Fruit fly (Drosophila melanogaster) whole organism, embryonic: ENCODE measurements around the gene SCAR.

Source experiments
- B-H1 ChIP-seq: fragments of 200-800 bp; sonication (Bioruptor generic); IDR thresholded peaks from 3 replicates; pipeline ENCODE4 v1.3.6; 2022; ENCODE audit warnings: missing biosample characterization, missing genetic modification characterization
- CG10366 ChIP-seq: fragments of 200-800 bp; sonication (Bioruptor generic); IDR thresholded peaks from 2 replicates; pipeline ENCODE4 v1.3.6; 2022; ENCODE audit warnings: missing biosample characterization, missing genetic modification characterization
- CG10979 ChIP-seq: fragments of 200-800 bp; sonication (Bioruptor generic); optimal IDR thresholded peaks from 2 replicates; lab custom pipeline; 2018; ENCODE audit warnings: missing biosample characterization, mild to moderate bottlenecking, missing genetic modification characterization, moderate library complexity
- CG11696 ChIP-seq: fragments of 200-800 bp; sonication (Bioruptor generic); IDR thresholded peaks from 2 replicates; pipeline ENCODE4 v1.3.6; 2022; ENCODE audit warnings: missing biosample characterization, missing genetic modification characterization
- CG12219 ChIP-seq: fragments of 200-800 bp; sonication (Bioruptor generic); optimal IDR thresholded peaks from 3 replicates; lab custom pipeline; 2018; ENCODE audit warnings: missing biosample characterization, mild to moderate bottlenecking, missing genetic modification characterization
- CG14441 ChIP-seq: fragments of 200-800 bp; sonication (Bioruptor generic); IDR thresholded peaks from 2 replicates; pipeline ENCODE4 v1.3.6; 2022; ENCODE audit warnings: missing biosample characterization, missing genetic modification characterization
- CG17361 ChIP-seq: fragments of 200-800 bp; sonication (Bioruptor generic); IDR thresholded peaks from 3 replicates; pipeline ENCODE4 v1.3.6; 2022; ENCODE audit warnings: missing biosample characterization, missing genetic modification characterization
- CG17829 ChIP-seq: fragments of 200-800 bp; optimal IDR thresholded peaks from 2 replicates; lab custom pipeline; 2019; ENCODE audit warnings: missing biosample characterization, mild to moderate bottlenecking, missing genetic modification characterization, moderate library complexity
- CG18764 ChIP-seq: fragments of 200-800 bp; sonication (Bioruptor generic); optimal IDR thresholded peaks from 3 replicates; lab custom pipeline; 2016; ENCODE audit warnings: missing biosample characterization, missing genetic modification characterization
- CG30403 ChIP-seq: fragments of 200-800 bp; sonication (Bioruptor generic); optimal IDR thresholded peaks from 3 replicates; lab custom pipeline; 2016; ENCODE audit warnings: missing biosample characterization, missing genetic modification characterization
- CG32772 ChIP-seq: fragments of 200-800 bp; sonication (Bioruptor generic); IDR thresholded peaks from 2 replicates; pipeline ENCODE4 v1.3.6; 2022; ENCODE audit warnings: missing biosample characterization, missing genetic modification characterization
- CG43689 ChIP-seq: fragments of 200-800 bp; sonication (Bioruptor generic); IDR thresholded peaks from 2 replicates; pipeline ENCODE4 v1.3.6; 2022; ENCODE audit warnings: missing biosample characterization, missing genetic modification characterization
- CG5245 ChIP-seq: fragments of 200-800 bp; sonication (Bioruptor generic); optimal IDR thresholded peaks from 3 replicates; lab custom pipeline; 2016; ENCODE audit warnings: missing biosample characterization, missing genetic modification characterization
- CG7556 ChIP-seq: fragments of 200-800 bp; sonication (Bioruptor generic); optimal IDR thresholded peaks from 2 replicates; lab custom pipeline; 2017; ENCODE audit warnings: missing biosample characterization, mild to moderate bottlenecking, missing genetic modification characterization
- CG7987 ChIP-seq: fragments of 200-800 bp; sonication (Bioruptor generic); optimal IDR thresholded peaks from 2 replicates; lab custom pipeline; 2018; ENCODE audit warnings: missing biosample characterization, mild to moderate bottlenecking, missing genetic modification characterization, moderate library complexity
- CG8281 ChIP-seq: fragments of 200-800 bp; sonication (Bioruptor generic); optimal IDR thresholded peaks from 2 replicates; lab custom pipeline; 2018; ENCODE audit warnings: missing biosample characterization, mild to moderate bottlenecking, missing genetic modification characterization, moderate library complexity
- CG8290 ChIP-seq, 3 experiments: fragments of 200-800 bp; sonication (Bioruptor generic); optimal IDR thresholded peaks; 2 replicates each; lab custom pipeline; 2016 to 2019; ENCODE audit warnings: missing biosample characterization in 3 of 3, missing genetic modification characterization in 3 of 3, mild to moderate bottlenecking in 2 of 3, moderate library complexity in 1 of 3
- CG9215 ChIP-seq: fragments of 200-800 bp; sonication (Bioruptor generic); IDR thresholded peaks from 2 replicates; pipeline ENCODE4 v1.3.6; 2022; ENCODE audit warnings: missing biosample characterization, missing genetic modification characterization
- CG9727 ChIP-seq: fragments of 200-800 bp; sonication (Bioruptor generic); optimal IDR thresholded peaks from 3 replicates; lab custom pipeline; 2017; ENCODE audit warnings: missing biosample characterization, mild to moderate bottlenecking, missing genetic modification characterization
- CG9817 ChIP-seq: fragments of 200-800 bp; sonication (Bioruptor generic); optimal IDR thresholded peaks from 2 replicates; lab custom pipeline; 2018; ENCODE audit warnings: missing biosample characterization, mild to moderate bottlenecking, missing genetic modification characterization, moderate library complexity
- E2f1 ChIP-seq: fragments of 200-800 bp; sonication (Bioruptor generic); IDR thresholded peaks from 2 replicates; pipeline ENCODE4 v1.3.6; 2022; ENCODE audit warnings: missing biosample characterization, missing genetic modification characterization
- Ets97D ChIP-seq: fragments of 200-800 bp; sonication (Bioruptor generic); optimal IDR thresholded peaks from 3 replicates; lab custom pipeline; 2016; ENCODE audit warnings: missing biosample characterization, missing genetic modification characterization
- Fer1 ChIP-seq: fragments of 200-800 bp; sonication (Bioruptor generic); optimal IDR thresholded peaks from 2 replicates; lab custom pipeline; 2017; ENCODE audit warnings: missing biosample characterization, mild to moderate bottlenecking, missing genetic modification characterization
- Gug ChIP-seq: fragments of 200-800 bp; sonication (Bioruptor generic); IDR thresholded peaks from 4 replicates; pipeline ENCODE4 v1.3.6; 2022; ENCODE audit warnings: missing biosample characterization, missing genetic modification characterization
- HHEX ChIP-seq: fragments of 200-800 bp; sonication (Bioruptor generic); optimal IDR thresholded peaks from 3 replicates; lab custom pipeline; 2017; ENCODE audit warnings: missing biosample characterization, mild to moderate bottlenecking, missing genetic modification characterization, missing genetic modification reagents
- MTF-1 ChIP-seq: fragments of 200-800 bp; sonication (Bioruptor generic); optimal IDR thresholded peaks from 2 replicates; lab custom pipeline; 2018; ENCODE audit warnings: missing biosample characterization, mild to moderate bottlenecking, missing genetic modification characterization, borderline replicate concordance
- Med ChIP-seq: fragments of 200-800 bp; sonication (Bioruptor generic); peaks from one replicate; lab custom pipeline; 2016; ENCODE audit warnings: missing biosample characterization, missing genetic modification characterization, mild to moderate bottlenecking, inconsistent platforms, moderate library complexity
- Meics ChIP-seq: fragments of 200-800 bp; sonication (Bioruptor generic); optimal IDR thresholded peaks from 2 replicates; lab custom pipeline; 2017; ENCODE audit warnings: missing biosample characterization, mild to moderate bottlenecking, missing genetic modification characterization
- Pdp1 ChIP-seq, 2 experiments: fragments of 200-800 bp; sonication (Bioruptor generic); optimal IDR thresholded peaks; 3 replicates each; lab custom pipeline; 2016; ENCODE audit warnings: missing biosample characterization in 2 of 2, missing genetic modification characterization in 2 of 2, mild to moderate bottlenecking in 1 of 2, moderate library complexity in 1 of 2
- Tbp ChIP-seq: fragments of >200 bp; optimal IDR thresholded peaks from 2 replicates; lab custom pipeline; 2018; ENCODE audit warnings: missing biosample characterization, missing genetic modification characterization
- ase ChIP-seq: fragments of 200-800 bp; sonication (Bioruptor generic); IDR thresholded peaks from 3 replicates; pipeline ENCODE4 v1.3.6; 2022; ENCODE audit warnings: missing biosample characterization, missing genetic modification characterization
- bcd ChIP-seq: fragments of 200-800 bp; sonication (Bioruptor generic); optimal IDR thresholded peaks from 2 replicates; lab custom pipeline; 2017; ENCODE audit warnings: missing biosample characterization, mild to moderate bottlenecking, missing genetic modification characterization
- bsh ChIP-seq, 2 experiments: fragments of 200-800 bp; sonication (Bioruptor generic); optimal IDR thresholded peaks; 2 replicates each; lab custom pipeline; 2017 to 2018; ENCODE audit warnings: mild to moderate bottlenecking in 2 of 2, missing biosample characterization in 2 of 2, missing genetic modification characterization in 2 of 2, moderate library complexity in 1 of 2
- croc ChIP-seq: fragments of 200-800 bp; sonication (Bioruptor generic); conservative IDR thresholded peaks from 3 replicates; pipeline ENCODE4 v1.3.6; 2022; ENCODE audit warnings: missing biosample characterization, missing genetic modification characterization
- fru ChIP-seq: fragments of >200 bp; optimal IDR thresholded peaks from 2 replicates; lab custom pipeline; 2017
- gro ChIP-seq: fragments of 200-800 bp; sonication (Bioruptor generic); optimal IDR thresholded peaks from 2 replicates; lab custom pipeline; 2016; ENCODE audit warnings: missing biosample characterization, missing genetic modification characterization
- hkb ChIP-seq, 2 experiments: fragments of 200-800 bp in 1 of 2; fragments of >200 bp in 1 of 2; sonication (Bioruptor generic) in 1 of 2; IDR thresholded peaks in 1 of 2; optimal IDR thresholded peaks in 1 of 2; 2 replicates each; pipeline versions ENCODE4 v1.3.6 to Lab custom; 2017 to 2022; ENCODE audit warnings: missing biosample characterization in 1 of 2, missing genetic modification characterization in 1 of 2
- ind ChIP-seq: fragments of 200-800 bp; sonication (Bioruptor generic); optimal IDR thresholded peaks from 3 replicates; lab custom pipeline; 2016; ENCODE audit warnings: missing biosample characterization, missing genetic modification characterization
- jing ChIP-seq: fragments of 200-800 bp; sonication (Bioruptor generic); optimal IDR thresholded peaks from 2 replicates; lab custom pipeline; 2018; ENCODE audit warnings: missing biosample characterization, mild to moderate bottlenecking, missing genetic modification characterization
- lbe ChIP-seq: fragments of 200-800 bp; sonication (Bioruptor generic); optimal IDR thresholded peaks from 2 replicates; lab custom pipeline; 2016; ENCODE audit warnings: missing biosample characterization, mild to moderate bottlenecking, missing genetic modification characterization
- lilli ChIP-seq: fragments of 200-800 bp; sonication (Bioruptor generic); optimal IDR thresholded peaks from 3 replicates; lab custom pipeline; 2016; ENCODE audit warnings: missing biosample characterization, missing genetic modification characterization
- pan ChIP-seq, 4 experiments: fragments of >200 bp in 3 of 4; fragments of 200-800 bp in 1 of 4; sonication (Bioruptor generic) in 1 of 4; optimal IDR thresholded peaks in 3 of 4; IDR thresholded peaks in 1 of 4; 2 replicates each; pipeline versions ENCODE4 v1.3.6 to Lab custom; 2017 to 2022; ENCODE audit warnings: missing biosample characterization in 2 of 4, missing genetic modification characterization in 2 of 4, mixed read lengths in 1 of 4
- peb ChIP-seq: fragments of 200-800 bp; sonication (Bioruptor generic); IDR thresholded peaks from 2 replicates; pipeline ENCODE4 v1.3.6; 2022; ENCODE audit warnings: missing biosample characterization, missing genetic modification characterization
- pros ChIP-seq: fragments of 200-800 bp; sonication (Bioruptor generic); optimal IDR thresholded peaks from 3 replicates; lab custom pipeline; 2019; ENCODE audit warnings: missing biosample characterization, mild to moderate bottlenecking, missing genetic modification characterization, moderate library complexity
- run ChIP-seq: fragments of 200-800 bp; sonication (Bioruptor generic); optimal IDR thresholded peaks from 3 replicates; lab custom pipeline; 2018; ENCODE audit warnings: missing biosample characterization, mild to moderate bottlenecking, missing genetic modification characterization
- stc ChIP-seq: fragments of 200-800 bp; sonication (Bioruptor generic); IDR thresholded peaks from 2 replicates; pipeline ENCODE4 v1.3.6; 2022; ENCODE audit warnings: missing biosample characterization, missing genetic modification characterization
- tin ChIP-seq: fragments of 200-800 bp; sonication (Bioruptor generic); optimal IDR thresholded peaks from 3 replicates; lab custom pipeline; 2016; ENCODE audit warnings: missing biosample characterization, missing genetic modification characterization
- trh ChIP-seq: fragments of 200-800 bp; sonication (Bioruptor generic); optimal IDR thresholded peaks from 2 replicates; lab custom pipeline; 2016; ENCODE audit warnings: missing biosample characterization, missing genetic modification characterization
- zf30C ChIP-seq: fragments of 200-800 bp; sonication (Bioruptor generic); optimal IDR thresholded peaks from 3 replicates; lab custom pipeline; 2018; ENCODE audit warnings: missing biosample characterization, mild to moderate bottlenecking, missing genetic modification characterization

SCAR gene

dm6 chr2L:10986138-10986537, 9.6 kb downstream of the SCAR start (continued):
- peak; percentile 46 for TF ChIP-seq CG9727
- no peak for TF ChIP-seq jing (GFP tag; lab: Kevin White, UChicago)
- peak; percentile 16 for TF ChIP-seq Ets97D (GFP tag; lab: Kevin White, UChicago)
- TF ChIP-seq CG8281, result peak; percentile 7
- peak; percentile 17 for TF ChIP-seq HHEX (GFP tag; lab: Kevin White, UChicago)
- TF ChIP-seq peb (GFP tag; lab: Robert Waterston, UW), result peak; percentile 36; the same call in 1 of the 2 replicates
- peak; percentile 49 for TF ChIP-seq zf30C (GFP tag; lab: Kevin White, UChicago)
- TF ChIP-seq hkb (optimal IDR thresholded peaks at IDR 0.05; lab: Kevin White, UChicago), result no peak
- peak; percentile 82 for TF ChIP-seq hkb (GFP tag; IDR thresholded peaks at IDR 0.05; lab: Robert Waterston, UW)
- no peak for TF ChIP-seq Tbp (GFP tag; lab: Kevin White, UChicago)
- TF ChIP-seq CG18764, result peak; percentile 39
- TF ChIP-seq CG17829 (tag; lab: Kevin White, UChicago), result peak; percentile 67
- TF ChIP-seq CG17361 (GFP tag; lab: Robert Waterston, UW), result peak; percentile 59; the same call in 2 of the 3 replicates
- TF ChIP-seq CG32772, result peak; percentile 63; the same call in 1 of the 2 replicates
- no peak for TF ChIP-seq CG12219 (GFP tag; lab: Kevin White, UChicago)
- TF ChIP-seq Pdp1 (GFP tag; optimal IDR thresholded peaks at IDR 0.05; lab: Kevin White, UChicago), result peak in 1 of 2 experiments; percentile 19
- no peak for TF ChIP-seq trh (GFP tag; lab: Kevin White, UChicago)
- peak; percentile 61; the same call in 2 of the 3 replicates for TF ChIP-seq ase (GFP tag; lab: Robert Waterston, UW)
- no peak for TF ChIP-seq CG7556 (GFP tag; lab: Kevin White, UChicago)
- peak in 1 of 2 experiments; percentile 31 for TF ChIP-seq bsh (GFP tag; optimal IDR thresholded peaks at IDR 0.05; lab: Kevin White, UChicago)
- TF ChIP-seq fru (lab: Kevin White, UChicago), result no peak
- no peak for TF ChIP-seq run (tag; lab: Kevin White, UChicago)
- no peak for TF ChIP-seq pan (optimal IDR thresholded peaks at IDR 0.05; lab: Kevin White, UChicago)
- peak in 1 of 2 experiments; percentile 82 for TF ChIP-seq pan (GFP tag; optimal IDR thresholded peaks at IDR 0.05 in 1 of 2, IDR thresholded peaks at IDR 0.05 in 1 of 2)
- peak; percentile 75 for TF ChIP-seq Med (GFP tag; lab: Kevin White, UChicago)
- peak; percentile 39; the same call in 1 of the 2 replicates for TF ChIP-seq E2f1 (GFP tag; lab: Robert Waterston, UW)
- peak; percentile 27 for TF ChIP-seq bcd (GFP tag; lab: Kevin White, UChicago)
- peak; percentile 1 for TF ChIP-seq MTF-1 (GFP tag; lab: Kevin White, UChicago)
- peak; percentile 56 for TF ChIP-seq CG7987 (GFP tag; lab: Kevin White, UChicago)
- TF ChIP-seq gro, result no peak
- TF ChIP-seq ind (GFP tag; lab: Kevin White, UChicago), result peak; percentile 43
- TF ChIP-seq CG30403, result no peak
- TF ChIP-seq stc (GFP tag; lab: Robert Waterston, UW), result peak; percentile 65; the same call in 1 of the 2 replicates
- peak; percentile 51 for TF ChIP-seq tin (GFP tag; lab: Kevin White, UChicago)
- TF ChIP-seq CG10979, result peak; percentile 54
- peak; percentile 65 for TF ChIP-seq CG14441 (GFP tag; lab: Robert Waterston, UW)
- peak; percentile 34; the same call in 1 of the 3 replicates for TF ChIP-seq B-H1 (GFP tag; lab: Robert Waterston, UW)
- peak; percentile 47 for TF ChIP-seq Fer1
- TF ChIP-seq Gug (GFP tag; lab: Robert Waterston, UW), result no peak
- peak; percentile 27 for TF ChIP-seq Meics (GFP tag; lab: Kevin White, UChicago)
- peak; percentile 68 for TF ChIP-seq CG11696
- TF ChIP-seq CG5245 (GFP tag; lab: Kevin White, UChicago), result peak; percentile 70
- no peak for TF ChIP-seq pros (GFP tag; lab: Kevin White, UChicago)
- no peak for TF ChIP-seq CG9215 (GFP tag; lab: Robert Waterston, UW)
- peak; percentile 58 for TF ChIP-seq croc
- TF ChIP-seq lilli (GFP tag; lab: Kevin White, UChicago), result peak; percentile 1
- TF ChIP-seq CG43689 (GFP tag; lab: Robert Waterston, UW), result no peak
- peak; percentile 17 for TF ChIP-seq lbe (GFP tag; lab: Kevin White, UChicago)
- peak; percentile 76 for TF ChIP-seq CG8290 (GFP tag; optimal IDR thresholded peaks at IDR 0.05; lab: Kevin White, UChicago)
- no peak for TF ChIP-seq CG8290 (tag; optimal IDR thresholded peaks at IDR 0.05; lab: Kevin White, UChicago)
- TF ChIP-seq CG9817, result no peak
- TF ChIP-seq CG10366 (GFP tag; lab: Robert Waterston, UW), result no peak
